Fruit fly (Drosophila melanogaster): Measurements from ENCODE around the gene betaggt-I.

The betaggt-I gene

DNA sequence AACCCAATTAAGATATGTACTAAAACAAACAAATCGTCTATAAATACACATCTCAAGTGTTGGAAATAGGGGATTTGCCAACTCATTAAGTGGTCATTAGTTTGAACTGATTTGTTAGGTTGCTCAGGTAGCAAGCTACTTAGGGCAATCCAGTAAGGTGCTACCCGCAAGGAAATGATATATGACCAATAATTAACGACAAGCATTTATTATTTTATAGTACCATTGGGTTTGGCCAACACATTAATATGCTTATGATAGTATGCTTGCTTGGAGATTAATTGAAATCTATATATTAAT lies 50.4 kb downstream of the betaggt-I start:
- TF ChIP-seq insv (optimal IDR thresholded peaks at IDR 0.05) (no peak), h (optimal IDR thresholded peaks at IDR 0.05) (no peak), psq (optimal IDR thresholded peaks at IDR 0.05) (no peak), Sin3A (optimal IDR thresholded peaks at IDR 0.05) (no peak), Myc (optimal IDR thresholded peaks at IDR 0.05) (no peak), ttk (optimal IDR thresholded peaks at IDR 0.05) (no peak)

- TF ChIP-seq Myc (optimal IDR thresholded peaks at IDR 0.05) (no peak), ttk (optimal IDR thresholded peaks at IDR 0.05) (no peak), h (optimal IDR thresholded peaks at IDR 0.05) (no peak), psq (optimal IDR thresholded peaks at IDR 0.05) (no peak), insv (optimal IDR thresholded peaks at IDR 0.05) (no peak), Sin3A (optimal IDR thresholded peaks at IDR 0.05) (no peak)
Observed at dm6 chr2L:4996283-4996922, 51.0 kb downstream of the betaggt-I start.

dm6 chr2L:4997401-4998259 lies 52.3 kb downstream of the betaggt-I start:
- TF ChIP-seq psq (optimal IDR thresholded peaks at IDR 0.05) (no peak), h (optimal IDR thresholded peaks at IDR 0.05) (no peak), Sin3A (optimal IDR thresholded peaks at IDR 0.05) (no peak), ttk (optimal IDR thresholded peaks at IDR 0.05) (no peak)

All from Kc167 (cell line).